Worm (Caenorhabditis elegans): Measurements from ENCODE around the gene grl-14.
A peak's percentile ranks its signal among the peaks of the same experiment; 100 is the strongest.

The grl-14 gene

ce11 chrV:20793761-20794160, 31.6 kb upstream of the grl-14 start (continued):
- TF ChIP-seq ceh-32 (tag; optimal IDR thresholded peaks at IDR 0.05; ENCODE audit: poor library complexity), result no peak
- TF ChIP-seq mes-2 (tag; optimal IDR thresholded peaks at IDR 0.05; ENCODE audit: poor library complexity, severe bottlenecking), result no peak
- TF ChIP-seq nhr-111 (GFP tag; optimal IDR thresholded peaks at IDR 0.05), result no peak
- TF ChIP-seq pha-4 (GFP tag; IDR thresholded peaks at IDR 0.05), result peak; percentile 48; the same call in 1 of the 2 replicates
- no peak for TF ChIP-seq pha-4 (tag; optimal IDR thresholded peaks at IDR 0.05)
- no peak for TF ChIP-seq lin-39 (tag; optimal IDR thresholded peaks at IDR 0.05)
- no peak for TF ChIP-seq lir-3 (tag; optimal IDR thresholded peaks at IDR 0.05)
- no peak for TF ChIP-seq nhr-41 (GFP tag; IDR thresholded peaks at IDR 0.05)
- no peak for TF ChIP-seq F44E2.7 (GFP tag; IDR thresholded peaks at IDR 0.05)
- TF ChIP-seq tag-97 (GFP tag; IDR thresholded peaks at IDR 0.05), result no peak
- TF ChIP-seq nhr-28 (tag; optimal IDR thresholded peaks at IDR 0.05), result peak; percentile 19
- TF ChIP-seq nhr-102 (tag; optimal IDR thresholded peaks at IDR 0.05), result no peak
- peak in 1 of 2 experiments; percentile 23 for TF ChIP-seq unc-62 (GFP tag; optimal IDR thresholded peaks at IDR 0.05 in 1 of 2)
- TF ChIP-seq unc-62 (tag; optimal IDR thresholded peaks at IDR 0.05), result no peak
- TF ChIP-seq ceh-82 (tag; optimal IDR thresholded peaks at IDR 0.05), result no peak
- no peak for TF ChIP-seq spr-3 (GFP tag; optimal IDR thresholded peaks at IDR 0.05)
- TF ChIP-seq snpc-4 (tag; optimal IDR thresholded peaks at IDR 0.05), result no peak
- TF ChIP-seq fos-1 (tag; optimal IDR thresholded peaks at IDR 0.05), result no peak
- no peak for TF ChIP-seq ztf-11 (tag; optimal IDR thresholded peaks at IDR 0.05)
- TF ChIP-seq hif-1 (tag; optimal IDR thresholded peaks at IDR 0.05), result peak in 1 of 2 experiments; percentile 73
- no peak for TF ChIP-seq lin-15B (tag; optimal IDR thresholded peaks at IDR 0.05)
- no peak for TF ChIP-seq zip-2 (tag; optimal IDR thresholded peaks at IDR 0.05)
- TF ChIP-seq nhr-42 (GFP tag; IDR thresholded peaks at IDR 0.05), result no peak
- peak; percentile 10 for TF ChIP-seq nhr-77 (tag; optimal IDR thresholded peaks at IDR 0.05)
- no peak for TF ChIP-seq F10B5.3 (tag; optimal IDR thresholded peaks at IDR 0.05)
- no peak for TF ChIP-seq F49E8.2 (tag; optimal IDR thresholded peaks at IDR 0.05; ENCODE audit: borderline replicate concordance)
- TF ChIP-seq zag-1 (tag; optimal IDR thresholded peaks at IDR 0.05), result no peak
- TF ChIP-seq hlh-11 (tag; optimal IDR thresholded peaks at IDR 0.05), result peak; percentile 79
- no peak for TF ChIP-seq lim-7 (GFP tag; IDR thresholded peaks at IDR 0.05)
- TF ChIP-seq R02D3.7 (tag; optimal IDR thresholded peaks at IDR 0.05), result no peak
- TF ChIP-seq arid-1 (GFP tag; conservative IDR thresholded peaks at IDR 0.05), result no peak
- no peak for TF ChIP-seq unc-39 (tag; optimal IDR thresholded peaks at IDR 0.05)
- no peak for TF ChIP-seq nhr-10 (tag; optimal IDR thresholded peaks at IDR 0.05)
- TF ChIP-seq jun-1 (tag; optimal IDR thresholded peaks at IDR 0.05), result no peak
- TF ChIP-seq dmd-8 (GFP tag; IDR thresholded peaks at IDR 0.05), result no peak
- no peak for TF ChIP-seq Y75B8A.6 (GFP tag; IDR thresholded peaks at IDR 0.05)
- TF ChIP-seq nhr-6 (tag; optimal IDR thresholded peaks at IDR 0.05), result no peak
- TF ChIP-seq sdz-12 (GFP tag; optimal IDR thresholded peaks at IDR 0.05), result no peak
- no peak for TF ChIP-seq vab-7 (GFP tag; IDR thresholded peaks at IDR 0.05)
- no peak for TF ChIP-seq daf-19 (GFP tag; conservative IDR thresholded peaks at IDR 0.05)
- TF ChIP-seq T20F7.1 (GFP tag; optimal IDR thresholded peaks at IDR 0.05), result no peak
- no peak for TF ChIP-seq aly-2 (tag; optimal IDR thresholded peaks at IDR 0.05)
- peak; percentile 59 for TF ChIP-seq nhr-11 (tag; optimal IDR thresholded peaks at IDR 0.05)
- TF ChIP-seq rbr-2 (tag; optimal IDR thresholded peaks at IDR 0.05), result peak; percentile 9
- no peak for TF ChIP-seq mep-1 (tag; optimal IDR thresholded peaks at IDR 0.05)
- no peak for TF ChIP-seq daf-16 (GFP tag; optimal IDR thresholded peaks at IDR 0.05)
- TF ChIP-seq daf-16 (tag; optimal IDR thresholded peaks at IDR 0.05), result peak; percentile 46
- no peak; the same call in 1 of the 2 replicates for TF ChIP-seq T26A8.4 (GFP tag; IDR thresholded peaks at IDR 0.05)
- TF ChIP-seq attf-4 (tag; optimal IDR thresholded peaks at IDR 0.05), result no peak
- no peak for TF ChIP-seq madf-9 (GFP tag; conservative IDR thresholded peaks at IDR 0.05)
- no peak for TF ChIP-seq spr-1 (tag; optimal IDR thresholded peaks at IDR 0.05)
- TF ChIP-seq daf-8 (GFP tag; IDR thresholded peaks at IDR 0.05), result no peak
- 0 out of 2 replicates have a peak, but pooled peaks have one; percentile 53 for TF ChIP-seq egl-43 (GFP tag; IDR thresholded peaks at IDR 0.05)
- TF ChIP-seq skn-1 (tag; optimal IDR thresholded peaks at IDR 0.05), result no peak

Measured in whole organism, L4 larva.